Worm (Caenorhabditis elegans) whole organism, L1 larva: ENCODE results near the gene lgc-5.

Experiments
- C16A3.4 ChIP-seq: fragments of 150-350 bp; optimal IDR thresholded peaks from 2 replicates; lab custom pipeline; 2014; ENCODE audit warnings: missing biosample characterization, missing genetic modification characterization
- aha-1 ChIP-seq: fragments of 150-350 bp; optimal IDR thresholded peaks from 2 replicates; lab custom pipeline; 2014; ENCODE audit warnings: missing biosample characterization, missing genetic modification characterization
- ama-1 ChIP-seq: fragments of 150-350 bp; optimal IDR thresholded peaks from 2 replicates; lab custom pipeline; 2014
- blmp-1 ChIP-seq: fragments of 150-350 bp; optimal IDR thresholded peaks from 2 replicates; lab custom pipeline; 2014; ENCODE audit warnings: missing biosample characterization, missing genetic modification characterization
- dpl-1 ChIP-seq, 3 experiments: fragments of 150-350 bp in 2 of 3; sonication (generic microtip) in 1 of 3; optimal IDR thresholded peaks; 2 replicates each; lab custom pipeline; 2014 to 2017; ENCODE audit warnings: missing biosample characterization in 3 of 3, missing genetic modification characterization in 3 of 3, missing genetic modification reagents in 3 of 3
- dsc-1 ChIP-seq: sonication (generic microtip); optimal IDR thresholded peaks from 2 replicates; lab custom pipeline; 2016; ENCODE audit warnings: mild to moderate bottlenecking, missing genetic modification characterization, missing compliant biosample characterization
- efl-1 ChIP-seq, 4 experiments: fragments of 150-350 bp; optimal IDR thresholded peaks in 3 of 4; peaks in 1 of 4; 1 replicate in 1 of 4; 2 replicates in 3 of 4; lab custom pipeline; 2014; ENCODE audit warnings: missing biosample characterization in 2 of 4, missing genetic modification characterization in 2 of 4, missing genetic modification reagents in 2 of 4
- efl-3 ChIP-seq: fragments of 200-800 bp; sonication (Bioruptor generic); optimal IDR thresholded peaks from 2 replicates; lab custom pipeline; 2018; ENCODE audit warnings: mild to moderate bottlenecking, missing genetic modification characterization, missing compliant biosample characterization
- elt-3 ChIP-seq, 6 experiments: fragments of 150-350 bp in 1 of 6; sonication (generic microtip); optimal IDR thresholded peaks; 2 replicates each; lab custom pipeline; 2017 to 2018; ENCODE audit warnings: missing biosample characterization in 6 of 6, missing genetic modification characterization in 6 of 6, inconsistent platforms in 1 of 6
- fkh-10 ChIP-seq: sonication (generic microtip); optimal IDR thresholded peaks from 2 replicates; lab custom pipeline; 2017; ENCODE audit warnings: missing biosample characterization, missing genetic modification reagents, missing genetic modification characterization
- fkh-4 ChIP-seq: sonication (generic microtip); optimal IDR thresholded peaks from 2 replicates; lab custom pipeline; 2016; ENCODE audit warnings: missing compliant biosample characterization, missing genetic modification characterization, borderline replicate concordance
- fos-1 ChIP-seq: fragments of 150-350 bp; optimal IDR thresholded peaks from 2 replicates; lab custom pipeline; 2014; ENCODE audit warnings: missing biosample characterization, missing genetic modification characterization
- grh-1 ChIP-seq: fragments of 200-800 bp; sonication (Bioruptor generic); IDR thresholded peaks from 2 replicates; pipeline ENCODE4 v1.3.6; 2022; ENCODE audit warnings: missing genetic modification reagents, missing genetic modification characterization, missing compliant biosample characterization
- hlh-4 ChIP-seq: sonication (generic microtip); optimal IDR thresholded peaks from 2 replicates; lab custom pipeline; 2016; ENCODE audit warnings: mild to moderate bottlenecking, missing genetic modification characterization, missing compliant biosample characterization
- lin-13 ChIP-seq: fragments of 150-350 bp; optimal IDR thresholded peaks from 2 replicates; lab custom pipeline; 2014; ENCODE audit warnings: missing biosample characterization, missing genetic modification reagents, missing genetic modification characterization
- lin-14 ChIP-seq: fragments of 200-800 bp; sonication (Bioruptor generic); optimal IDR thresholded peaks from 2 replicates; lab custom pipeline; 2018; ENCODE audit warnings: mild to moderate bottlenecking, missing genetic modification characterization, moderate library complexity, missing compliant biosample characterization
- lin-35 ChIP-seq, 2 experiments: fragments of 150-350 bp; optimal IDR thresholded peaks; 2 replicates each; lab custom pipeline; 2014; ENCODE audit warnings: missing biosample characterization in 2 of 2, missing genetic modification characterization in 2 of 2, missing genetic modification reagents in 2 of 2
- lin-39 ChIP-seq: fragments of 150-350 bp; optimal IDR thresholded peaks from 2 replicates; lab custom pipeline; 2014; ENCODE audit warnings: missing biosample characterization, missing genetic modification reagents, missing genetic modification characterization
- lir-3 ChIP-seq: sonication (generic microtip); optimal IDR thresholded peaks from 2 replicates; lab custom pipeline; 2016; ENCODE audit warnings: mild to moderate bottlenecking, missing genetic modification characterization, moderate library complexity, missing compliant biosample characterization; ENCODE audit not compliant: poor library complexity
- lsy-2 ChIP-seq, 2 experiments: fragments of 150-350 bp; optimal IDR thresholded peaks; 2 replicates each; lab custom pipeline; 2014; ENCODE audit warnings: missing biosample characterization in 2 of 2, missing genetic modification characterization in 2 of 2
- mep-1 ChIP-seq: fragments of 150-350 bp; optimal IDR thresholded peaks from 2 replicates; lab custom pipeline; 2014; ENCODE audit warnings: missing biosample characterization, missing genetic modification characterization
- nhr-19 ChIP-seq: fragments of 200-800 bp; sonication (Bioruptor generic); conservative IDR thresholded peaks from 2 replicates; pipeline ENCODE4 v1.3.6; 2022; ENCODE audit warnings: missing genetic modification characterization, missing compliant biosample characterization
- nhr-20 ChIP-seq: sonication (generic microtip); optimal IDR thresholded peaks from 2 replicates; lab custom pipeline; 2016; ENCODE audit warnings: mild to moderate bottlenecking, missing genetic modification characterization, missing compliant biosample characterization
- nhr-28 ChIP-seq: fragments of 150-350 bp; optimal IDR thresholded peaks from 2 replicates; lab custom pipeline; 2014; ENCODE audit warnings: missing biosample characterization, missing genetic modification characterization
- nhr-47 ChIP-seq: sonication (generic microtip); optimal IDR thresholded peaks from 2 replicates; lab custom pipeline; 2016; ENCODE audit warnings: mild to moderate bottlenecking, missing genetic modification characterization, moderate library complexity, missing compliant biosample characterization
- nhr-71 ChIP-seq: sonication (generic microtip); optimal IDR thresholded peaks from 2 replicates; lab custom pipeline; 2016; ENCODE audit warnings: mild to moderate bottlenecking, missing genetic modification characterization, moderate library complexity, missing compliant biosample characterization
- nhr-85 ChIP-seq: sonication (generic microtip); peaks from one replicate; lab custom pipeline; 2016; ENCODE audit warnings: missing genetic modification characterization, inconsistent platforms, missing compliant biosample characterization
- nhr-90 ChIP-seq: sonication (generic microtip); optimal IDR thresholded peaks from 2 replicates; lab custom pipeline; 2016; ENCODE audit warnings: mild to moderate bottlenecking, missing genetic modification characterization, missing compliant biosample characterization; ENCODE audit not compliant: poor library complexity
- pag-3 ChIP-seq: sonication (generic microtip); optimal IDR thresholded peaks from 2 replicates; lab custom pipeline; 2017; ENCODE audit warnings: missing genetic modification characterization, mild to moderate bottlenecking, missing compliant biosample characterization, antibody characterized with exemption, borderline replicate concordance; ENCODE audit not compliant: insufficient read depth
- pax-3 ChIP-seq: fragments of 200-800 bp; sonication (Bioruptor generic); optimal IDR thresholded peaks from 2 replicates; lab custom pipeline; 2018; ENCODE audit warnings: mild to moderate bottlenecking, missing genetic modification characterization, moderate library complexity, missing compliant biosample characterization
- pqm-1 ChIP-seq: sonication (generic microtip); optimal IDR thresholded peaks from 3 replicates; lab custom pipeline; 2017; ENCODE audit warnings: missing biosample characterization, missing genetic modification characterization
- rnt-1 ChIP-seq: sonication (generic microtip); optimal IDR thresholded peaks from 2 replicates; lab custom pipeline; 2016; ENCODE audit warnings: mild to moderate bottlenecking, missing genetic modification characterization, moderate library complexity, missing compliant biosample characterization
- snu-23 ChIP-seq: sonication (generic microtip); optimal IDR thresholded peaks from 2 replicates; lab custom pipeline; 2016; ENCODE audit warnings: missing genetic modification characterization, missing compliant biosample characterization
- sup-37 ChIP-seq: fragments of 200-800 bp; sonication (Bioruptor generic); optimal IDR thresholded peaks from 2 replicates; lab custom pipeline; 2018; ENCODE audit warnings: mild to moderate bottlenecking, missing genetic modification characterization, missing compliant biosample characterization
- swsn-7 ChIP-seq: sonication (generic microtip); optimal IDR thresholded peaks from 2 replicates; lab custom pipeline; 2016; ENCODE audit warnings: missing genetic modification characterization, missing compliant biosample characterization
- tbx-2 ChIP-seq: sonication (generic microtip); optimal IDR thresholded peaks from 2 replicates; lab custom pipeline; 2016; ENCODE audit warnings: missing genetic modification characterization, missing compliant biosample characterization
- tlp-1 ChIP-seq: fragments of 150-350 bp; optimal IDR thresholded peaks from 2 replicates; lab custom pipeline; 2014; ENCODE audit warnings: missing biosample characterization, missing genetic modification characterization
- unc-130 ChIP-seq: fragments of 150-350 bp; optimal IDR thresholded peaks from 2 replicates; lab custom pipeline; 2017; ENCODE audit warnings: missing biosample characterization, missing genetic modification characterization, inconsistent platforms
- unc-30 ChIP-seq: sonication (generic microtip); optimal IDR thresholded peaks from 2 replicates; lab custom pipeline; 2017; ENCODE audit warnings: missing biosample characterization, missing genetic modification characterization
- unc-86 ChIP-seq: sonication (generic microtip); optimal IDR thresholded peaks from 2 replicates; lab custom pipeline; 2016; ENCODE audit warnings: missing genetic modification characterization, missing compliant biosample characterization
- vab-15 ChIP-seq: sonication (generic microtip); optimal IDR thresholded peaks from 2 replicates; lab custom pipeline; 2017; ENCODE audit warnings: missing genotype, mild to moderate bottlenecking, missing genetic modification characterization, missing compliant biosample characterization
- xbp-1 ChIP-seq: sonication (generic microtip); optimal IDR thresholded peaks from 2 replicates; lab custom pipeline; 2016; ENCODE audit warnings: missing genetic modification characterization, missing compliant biosample characterization
- zag-1 ChIP-seq: fragments of 150-350 bp; optimal IDR thresholded peaks from 2 replicates; lab custom pipeline; 2014; ENCODE audit warnings: missing biosample characterization, missing genetic modification characterization
- ztf-11 ChIP-seq, 2 experiments: sonication (generic microtip); optimal IDR thresholded peaks; 2 replicates each; lab custom pipeline; 2016 to 2017; ENCODE audit warnings: missing genetic modification characterization in 2 of 2, missing biosample characterization in 1 of 2, missing compliant biosample characterization in 1 of 2
- ztf-4 ChIP-seq: fragments of 150-350 bp; optimal IDR thresholded peaks from 2 replicates; lab custom pipeline; 2014; ENCODE audit warnings: missing biosample characterization, missing genetic modification characterization

lgc-5 gene

ce11 chrIV:8333954-8333987 lies 8.7 kb upstream of the lgc-5 start, which contains the start of gene his-31:
TSS of gene his-31 (minus strand) at chrIV:8333983.
- TF ChIP-seq pqm-1 (tag; lab: Kevin White, UChicago) (no peak), hlh-4 (tag; lab: Kevin White, UChicago) (no peak), unc-30 (tag; lab: Kevin White, UChicago) (no peak), tlp-1 (tag; lab: Kevin White, UChicago) (no peak), zag-1 (tag; lab: Kevin White, UChicago) (no peak), swsn-7 (tag; lab: Kevin White, UChicago) (no peak), pax-3 (no peak), vab-15 (tag; lab: Kevin White, UChicago) (no peak), fkh-10 (GFP tag; lab: Kevin White, UChicago) (no peak), aha-1 (tag; lab: Kevin White, UChicago) (no peak), fos-1 (tag; lab: Kevin White, UChicago) (no peak), mep-1 (tag; lab: Kevin White, UChicago) (no peak), ztf-11 (tag; optimal IDR thresholded peaks at IDR 0.05; lab: Kevin White, UChicago) (no peak), nhr-85 (tag; lab: Kevin White, UChicago) (no peak), fkh-4 (no peak)

- TF ChIP-seq lin-35 (GFP tag; optimal IDR thresholded peaks at IDR 0.05; lab: Kevin White, UChicago) (peak in 1 of 2 experiments; percentile 18), ztf-11 (tag; optimal IDR thresholded peaks at IDR 0.05; lab: Kevin White, UChicago) (peak; percentile 60 to 97), aha-1 (tag; lab: Kevin White, UChicago) (no peak), lin-14 (GFP tag; lab: Kevin White, UChicago) (peak; percentile 75), xbp-1 (tag; lab: Kevin White, UChicago) (peak; percentile 39), nhr-20 (peak; percentile 59), pag-3 (tag; lab: Kevin White, UChicago) (no peak), lir-3 (peak; percentile 56), swsn-7 (tag; lab: Kevin White, UChicago) (peak; percentile 79), blmp-1 (tag; lab: Kevin White, UChicago) (peak; percentile 65), nhr-90 (tag; lab: Kevin White, UChicago) (peak; percentile 59), sup-37 (no peak), dpl-1 (GFP tag; optimal IDR thresholded peaks at IDR 0.05; lab: Kevin White, UChicago) (peak in 2 of 3 experiments; percentile 1 to 34), nhr-19 (GFP tag; lab: Robert Waterston, UW) (peak; percentile 16; the same call in 1 of the 2 replicates), grh-1 (GFP tag; lab: Robert Waterston, UW) (peak; percentile 21; the same call in 1 of the 2 replicates), unc-130 (tag; lab: Kevin White, UChicago) (no peak), zag-1 (tag; lab: Kevin White, UChicago) (no peak), nhr-47 (tag; lab: Kevin White, UChicago) (peak; percentile 62), nhr-85 (tag; lab: Kevin White, UChicago) (peak; percentile 81), mep-1 (tag; lab: Kevin White, UChicago) (peak; percentile 80), efl-1 (optimal IDR thresholded peaks at IDR 0.05; lab: Kevin White, UChicago) (peak; percentile 18 to 43), efl-1 (GFP tag; optimal IDR thresholded peaks at IDR 0.05 in 1 of 2; lab: Kevin White, UChicago) (peak in 1 of 2 experiments; percentile 89), ama-1 (lab: Kevin White, UChicago) (no peak), nhr-71 (tag; lab: Kevin White, UChicago) (peak; percentile 69), unc-86 (peak; percentile 75), snu-23 (GFP tag; lab: Kevin White, UChicago) (peak; percentile 68), lin-13 (GFP tag; lab: Kevin White, UChicago) (peak; percentile 55), elt-3 (tag; optimal IDR thresholded peaks at IDR 0.05; lab: Kevin White, UChicago) (peak in 1 of 6 experiments; percentile 47), tbx-2 (peak; percentile 38), ztf-4 (tag; lab: Kevin White, UChicago) (peak; percentile 72), rnt-1 (tag; lab: Kevin White, UChicago) (peak; percentile 58), nhr-28 (tag; lab: Kevin White, UChicago) (no peak), lin-39 (tag; lab: Kevin White, UChicago) (peak; percentile 74), lsy-2 (tag; optimal IDR thresholded peaks at IDR 0.05; lab: Kevin White, UChicago) (peak in 1 of 2 experiments; percentile 71), dsc-1 (tag; lab: Kevin White, UChicago) (no peak), pax-3 (no peak), efl-3 (GFP tag; lab: Kevin White, UChicago) (peak; percentile 82), C16A3.4 (peak; percentile 61)
These were observed 8.3 kb upstream of the lgc-5 start, which contains the start of gene his-32 for ce11 chrIV:8333988-8334863. TSS of gene his-32 (plus strand) at chrIV:8334305.
